Worm (Caenorhabditis elegans): ENCODE data around the gene nft-1.

- TF ChIP-seq mdl-1 (tag; optimal IDR thresholded peaks at IDR 0.05): no peak
- no peak for TF ChIP-seq nhr-237 (tag; optimal IDR thresholded peaks at IDR 0.05)
- TF ChIP-seq dpl-1 (GFP tag; optimal IDR thresholded peaks at IDR 0.05): no peak
These were observed 50.3 kb downstream of the nft-1 start, which contains the start of gene ung-1 for ce11 chrIII:11973996-11974395.
